Worm (Caenorhabditis elegans): ENCODE data around the gene srx-10.

- TF ChIP-seq nhr-11 (tag; optimal IDR thresholded peaks at IDR 0.05) (no peak), pqm-1 (tag; optimal IDR thresholded peaks at IDR 0.05) (no peak), ama-1 (optimal IDR thresholded peaks at IDR 0.05) (no peak), rnt-1 (tag; optimal IDR thresholded peaks at IDR 0.05) (no peak), pha-4 (tag; optimal IDR thresholded peaks at IDR 0.05) (no peak), ceh-34 (tag; optimal IDR thresholded peaks at IDR 0.05) (no peak), sox-2 (GFP tag; IDR thresholded peaks at IDR 0.05) (no peak), F13H6.1 (tag; optimal IDR thresholded peaks at IDR 0.05) (no peak), tbx-7 (tag; optimal IDR thresholded peaks at IDR 0.05) (no peak), lim-6 (tag; optimal IDR thresholded peaks at IDR 0.05) (no peak), pros-1 (tag; optimal IDR thresholded peaks at IDR 0.05) (no peak), che-1 (tag; optimal IDR thresholded peaks at IDR 0.05) (no peak), dve-1 (tag; optimal IDR thresholded peaks at IDR 0.05) (no peak), pag-3 (tag; optimal IDR thresholded peaks at IDR 0.05; ENCODE audit: borderline replicate concordance) (no peak)
These were observed 30.1 kb downstream of the srx-10 start, which contains the start of gene str-252 for ce11 chrV:13916196-13916595.
